Fruit fly (Drosophila melanogaster) whole organism, wandering third instar larva: Measurements from ENCODE around the gene Prosalpha6T.

Experiments
- CG9705 ChIP-seq: fragments of 200-800 bp; sonication (Bioruptor generic); optimal IDR thresholded peaks from 2 replicates; lab custom pipeline; 2018; ENCODE audit warnings: missing biosample characterization, mild to moderate bottlenecking, missing genetic modification characterization
- Vsx2 ChIP-seq: fragments of 200-300, 225-300 bp; sonication (Bioruptor generic); optimal IDR thresholded peaks from 2 replicates; lab custom pipeline; 2018; ENCODE audit warnings: missing biosample characterization, missing genetic modification characterization; ENCODE audit not compliant: partially characterized antibody
- pan ChIP-seq: fragments of >200 bp; optimal IDR thresholded peaks from 2 replicates; lab custom pipeline; 2017
- sage ChIP-seq: fragments of 200-800 bp; sonication (Bioruptor generic); optimal IDR thresholded peaks from 2 replicates; lab custom pipeline; 2016; ENCODE audit warnings: missing biosample characterization, mild to moderate bottlenecking, missing genetic modification characterization
- tai ChIP-seq: sonication (Bioruptor generic); optimal IDR thresholded peaks from 2 replicates; lab custom pipeline; 2016; ENCODE audit warnings: missing biosample characterization, missing genetic modification characterization
- usp ChIP-seq: fragments of >200 bp; optimal IDR thresholded peaks from 2 replicates; lab custom pipeline; 2017; ENCODE audit warnings: missing biosample characterization, missing genetic modification characterization
- woc ChIP-seq: sonication (Bioruptor generic); optimal IDR thresholded peaks from 2 replicates; lab custom pipeline; 2016; ENCODE audit warnings: missing biosample characterization, mild to moderate bottlenecking, missing genetic modification characterization

DNA sequence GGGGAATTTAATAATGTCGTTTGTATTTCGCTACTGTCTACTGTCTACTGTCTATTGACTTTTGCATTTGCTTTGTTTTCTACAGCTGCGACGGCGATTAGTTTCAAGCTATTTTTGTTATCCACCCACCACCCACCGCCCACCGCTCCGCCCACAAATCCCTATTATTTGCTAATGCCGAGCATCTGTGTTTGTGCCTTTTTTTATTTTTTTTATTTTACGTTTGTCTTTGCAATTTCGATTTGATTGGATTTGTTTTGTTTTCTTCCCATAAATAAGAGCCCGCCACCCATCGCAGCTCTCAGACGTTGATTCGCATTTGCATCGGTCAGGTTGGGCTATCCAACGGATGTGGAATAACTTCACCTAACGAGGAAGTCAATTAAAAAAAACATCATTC is 4.4 kb downstream of the Prosalpha6T start, which contains the start of gene Jhbp14:
- TF ChIP-seq tai (GFP tag; lab: Kevin White, UChicago) (no peak), sage (no peak), usp (no peak), woc (no peak), CG9705 (GFP tag; lab: Kevin White, UChicago) (no peak), pan (no peak), Vsx2 (GFP tag; lab: Kevin White, UChicago) (no peak)
